Fruit fly (Drosophila melanogaster) whole organism, embryonic: Measurements from ENCODE around the gene Cdc6.

Experiments
- Aef1 ChIP-seq: fragments of 200-800 bp; sonication (Bioruptor generic); IDR thresholded peaks from 3 replicates; pipeline ENCODE4 v1.3.6; 2022; ENCODE audit warnings: missing biosample characterization, missing genetic modification characterization
- CG10147 ChIP-seq: fragments of 200-800 bp; sonication (Bioruptor generic); optimal IDR thresholded peaks from 2 replicates; lab custom pipeline; 2019; ENCODE audit warnings: missing biosample characterization, mild to moderate bottlenecking, missing genetic modification characterization, moderate library complexity
- CG10274 ChIP-seq: fragments of 200-800 bp; sonication (Bioruptor generic); optimal IDR thresholded peaks from 3 replicates; lab custom pipeline; 2017; ENCODE audit warnings: missing biosample characterization, mild to moderate bottlenecking, missing genetic modification characterization
- CG14050 ChIP-seq: fragments of 200-800 bp; sonication (Bioruptor generic); IDR thresholded peaks from 3 replicates; pipeline ENCODE4 v1.3.6; 2022; ENCODE audit warnings: missing biosample characterization, missing genetic modification characterization
- CG14965 ChIP-seq: fragments of 200-800 bp; sonication (Bioruptor generic); optimal IDR thresholded peaks from 2 replicates; lab custom pipeline; 2016; ENCODE audit warnings: missing biosample characterization, missing genetic modification characterization, borderline replicate concordance
- CG15514 ChIP-seq: fragments of 200-800 bp; sonication (Bioruptor generic); optimal IDR thresholded peaks from 3 replicates; lab custom pipeline; 2017; ENCODE audit warnings: missing biosample characterization, missing genetic modification characterization, mild to moderate bottlenecking, moderate library complexity, missing genetic modification reagents
- CG1603 ChIP-seq: fragments of 200-800 bp; sonication (Bioruptor generic); optimal IDR thresholded peaks from 2 replicates; lab custom pipeline; 2019; ENCODE audit warnings: missing biosample characterization, mild to moderate bottlenecking, missing genetic modification characterization, moderate library complexity
- CG16779 ChIP-seq: fragments of 200-800 bp; sonication (Bioruptor generic); IDR thresholded peaks from 2 replicates; pipeline ENCODE4 v1.3.6; 2022; ENCODE audit warnings: missing biosample characterization, missing genetic modification characterization
- CG2712 ChIP-seq: fragments of 200-800 bp; optimal IDR thresholded peaks from 3 replicates; lab custom pipeline; 2019; ENCODE audit warnings: missing biosample characterization, mild to moderate bottlenecking, missing genetic modification characterization, moderate library complexity
- CG30020 ChIP-seq: fragments of 200-800 bp; optimal IDR thresholded peaks from 2 replicates; lab custom pipeline; 2019; ENCODE audit warnings: missing biosample characterization, mild to moderate bottlenecking, missing genetic modification characterization, moderate library complexity
- CG31224 ChIP-seq: fragments of 200-800 bp; sonication (Bioruptor generic); IDR thresholded peaks from 2 replicates; pipeline ENCODE4 v1.3.6; 2022; ENCODE audit warnings: missing biosample characterization, missing genetic modification characterization
- CG31365 ChIP-seq: fragments of 200-800 bp; sonication (Bioruptor generic); optimal IDR thresholded peaks from 2 replicates; lab custom pipeline; 2018; ENCODE audit warnings: missing biosample characterization, mild to moderate bottlenecking, missing genetic modification characterization
- CG32532 ChIP-seq: fragments of 200-800 bp; sonication (Bioruptor generic); IDR thresholded peaks from 2 replicates; pipeline ENCODE4 v1.3.6; 2022; ENCODE audit warnings: missing biosample characterization, missing genetic modification characterization
- CG33213 ChIP-seq: fragments of 200-800 bp; sonication (Bioruptor generic); optimal IDR thresholded peaks from 3 replicates; lab custom pipeline; 2016; ENCODE audit warnings: missing biosample characterization, missing genetic modification characterization
- CG3726 ChIP-seq: fragments of 200-800 bp; sonication (Bioruptor generic); IDR thresholded peaks from 3 replicates; pipeline ENCODE4, ENCODE4 v1.3.6; 2022; ENCODE audit warnings: missing biosample characterization, missing genetic modification characterization
- CG3838 ChIP-seq: fragments of 200-800 bp; sonication (Bioruptor generic); optimal IDR thresholded peaks from 3 replicates; lab custom pipeline; 2016; ENCODE audit warnings: missing biosample characterization, missing genetic modification characterization
- CG6854 ChIP-seq: fragments of 200-800 bp; sonication (Bioruptor generic); optimal IDR thresholded peaks from 3 replicates; lab custom pipeline; 2017; ENCODE audit warnings: missing biosample characterization, mild to moderate bottlenecking, missing genetic modification characterization
- CG8281 ChIP-seq: fragments of 200-800 bp; sonication (Bioruptor generic); optimal IDR thresholded peaks from 2 replicates; lab custom pipeline; 2018; ENCODE audit warnings: missing biosample characterization, mild to moderate bottlenecking, missing genetic modification characterization, moderate library complexity
- Chrac-16 ChIP-seq: fragments of 200-800 bp; sonication (Bioruptor generic); optimal IDR thresholded peaks from 3 replicates; lab custom pipeline; 2016; ENCODE audit warnings: missing biosample characterization, missing genetic modification characterization
- D ChIP-seq, 2 experiments: fragments of 200-800 bp in 1 of 2; fragments of >200 bp in 1 of 2; sonication (Bioruptor generic) in 1 of 2; optimal IDR thresholded peaks; 2 replicates in 1 of 2; 3 replicates in 1 of 2; lab custom pipeline; 2017; ENCODE audit warnings: mild to moderate bottlenecking in 1 of 2, missing biosample characterization in 1 of 2, missing genetic modification characterization in 1 of 2, missing genetic modification reagents in 1 of 2
- Dfd ChIP-seq, 2 experiments: fragments of >200 bp; optimal IDR thresholded peaks; 2 replicates each; lab custom pipeline; 2017; ENCODE audit warnings: missing biosample characterization in 2 of 2, missing genetic modification characterization in 2 of 2
- Doc2 ChIP-seq: fragments of 200-800 bp; sonication (Bioruptor generic); IDR thresholded peaks from 2 replicates; pipeline ENCODE4 v1.3.6; 2022; ENCODE audit warnings: missing biosample characterization, missing genetic modification characterization
- Hmx ChIP-seq: fragments of 200-800 bp; sonication (Bioruptor generic); optimal IDR thresholded peaks from 2 replicates; lab custom pipeline; 2016; ENCODE audit warnings: missing biosample characterization, missing genetic modification characterization
- Hr3 ChIP-seq: fragments of 200-800 bp; sonication (Bioruptor generic); optimal IDR thresholded peaks from 3 replicates; lab custom pipeline; 2016; ENCODE audit warnings: missing biosample characterization, missing genetic modification characterization
- Hsf ChIP-seq: fragments of 200-800 bp; sonication (Bioruptor generic); optimal IDR thresholded peaks from 3 replicates; lab custom pipeline; 2016; ENCODE audit warnings: missing biosample characterization, missing genetic modification characterization
- Lpt ChIP-seq: fragments of >200 bp; optimal IDR thresholded peaks from 2 replicates; lab custom pipeline; 2018; ENCODE audit warnings: missing biosample characterization, missing genetic modification characterization
- Max ChIP-seq: fragments of 200-800 bp; sonication (Bioruptor generic); optimal IDR thresholded peaks from 2 replicates; lab custom pipeline; 2016; ENCODE audit warnings: missing biosample characterization, mild to moderate bottlenecking, missing genetic modification characterization
- Med ChIP-seq: fragments of 200-800 bp; sonication (Bioruptor generic); peaks from one replicate; lab custom pipeline; 2016; ENCODE audit warnings: missing biosample characterization, missing genetic modification characterization, mild to moderate bottlenecking, inconsistent platforms, moderate library complexity
- Mes4 ChIP-seq: fragments of 200-800 bp; sonication (Bioruptor generic); optimal IDR thresholded peaks from 2 replicates; lab custom pipeline; 2016; ENCODE audit warnings: missing biosample characterization, missing genetic modification characterization
- NFAT ChIP-seq: fragments of 200-800 bp; sonication (Bioruptor generic); IDR thresholded peaks from 2 replicates; pipeline ENCODE4 v1.3.6; 2022; ENCODE audit warnings: missing biosample characterization, missing genetic modification characterization
- Poxn ChIP-seq: fragments of 200-800 bp; sonication (Bioruptor generic); IDR thresholded peaks from 2 replicates; pipeline ENCODE4 v1.3.6; 2022; ENCODE audit warnings: missing biosample characterization, missing genetic modification characterization
- Scr ChIP-seq: fragments of 200-800 bp; sonication (Bioruptor generic); IDR thresholded peaks from 2 replicates; pipeline ENCODE4 v1.3.6; 2022; ENCODE audit warnings: missing biosample characterization, missing genetic modification characterization; ENCODE audit not compliant: partially characterized antibody
- btn ChIP-seq: fragments of 200-800 bp; sonication (Bioruptor generic); optimal IDR thresholded peaks from 2 replicates; lab custom pipeline; 2016; ENCODE audit warnings: missing biosample characterization, missing genetic modification characterization
- cato ChIP-seq: fragments of 200-800 bp; sonication (Bioruptor generic); optimal IDR thresholded peaks from 2 replicates; lab custom pipeline; 2016; ENCODE audit warnings: missing biosample characterization, missing genetic modification characterization, borderline replicate concordance
- jigr1 ChIP-seq: fragments of 200-800 bp; sonication (Bioruptor generic); IDR thresholded peaks from 3 replicates; pipeline ENCODE4 v1.3.6; 2022; ENCODE audit warnings: missing biosample characterization, missing genetic modification characterization
- jing ChIP-seq: fragments of 200-800 bp; sonication (Bioruptor generic); optimal IDR thresholded peaks from 2 replicates; lab custom pipeline; 2018; ENCODE audit warnings: missing biosample characterization, mild to moderate bottlenecking, missing genetic modification characterization
- knrl ChIP-seq: fragments of 200-800 bp; sonication (Bioruptor generic); IDR thresholded peaks from 3 replicates; pipeline ENCODE4 v1.3.6; 2022; ENCODE audit warnings: missing biosample characterization, missing genetic modification characterization; ENCODE audit not compliant: partially characterized antibody
- lab ChIP-seq: fragments of 200-800 bp; sonication (Bioruptor generic); optimal IDR thresholded peaks from 3 replicates; lab custom pipeline; 2017; ENCODE audit warnings: missing biosample characterization, missing genetic modification characterization, mild to moderate bottlenecking, moderate library complexity, missing genetic modification reagents
- nerfin-2 ChIP-seq: fragments of 200-800 bp; sonication (Bioruptor generic); IDR thresholded peaks from 2 replicates; pipeline ENCODE4 v1.3.6; 2022; ENCODE audit warnings: missing biosample characterization, missing genetic modification characterization; ENCODE audit not compliant: partially characterized antibody
- onecut ChIP-seq: fragments of 200-800 bp; sonication (Bioruptor generic); IDR thresholded peaks from 2 replicates; pipeline ENCODE4 v1.3.6; 2022; ENCODE audit warnings: missing biosample characterization, missing genetic modification characterization
- otp ChIP-seq: fragments of 200-800 bp; sonication (Bioruptor generic); IDR thresholded peaks from 3 replicates; pipeline ENCODE4, ENCODE4 v1.3.6; 2022; ENCODE audit warnings: missing biosample characterization, missing genetic modification characterization
- peb ChIP-seq: fragments of 200-800 bp; sonication (Bioruptor generic); IDR thresholded peaks from 2 replicates; pipeline ENCODE4 v1.3.6; 2022; ENCODE audit warnings: missing biosample characterization, missing genetic modification characterization
- pho ChIP-seq: fragments of 200-800 bp; sonication (Bioruptor generic); optimal IDR thresholded peaks from 2 replicates; lab custom pipeline; 2016; ENCODE audit warnings: missing biosample characterization, missing genetic modification characterization
- psq ChIP-seq: fragments of 200-800 bp; sonication (Bioruptor generic); optimal IDR thresholded peaks from 2 replicates; lab custom pipeline; 2017; ENCODE audit warnings: missing biosample characterization, missing genetic modification characterization
- rib ChIP-seq: fragments of 200-800 bp; sonication (Bioruptor generic); IDR thresholded peaks from 2 replicates; pipeline ENCODE4 v1.3.6; 2022; ENCODE audit warnings: missing biosample characterization, missing genetic modification characterization
- schlank ChIP-seq: fragments of 200-800 bp; sonication (Bioruptor generic); optimal IDR thresholded peaks from 2 replicates; lab custom pipeline; 2018; ENCODE audit warnings: missing biosample characterization, mild to moderate bottlenecking, missing genetic modification characterization
- sd ChIP-seq: fragments of 200-800 bp; sonication (Bioruptor generic); optimal IDR thresholded peaks from 3 replicates; lab custom pipeline; 2018; ENCODE audit warnings: missing biosample characterization, mild to moderate bottlenecking, missing genetic modification characterization, moderate library complexity
- sna ChIP-seq: fragments of 200-800 bp; sonication (Bioruptor generic); IDR thresholded peaks from 2 replicates; pipeline ENCODE4 v1.3.6; 2022; ENCODE audit warnings: missing biosample characterization, missing genetic modification characterization; ENCODE audit not compliant: partially characterized antibody
- stwl ChIP-seq: fragments of 200-800 bp; sonication (Bioruptor generic); optimal IDR thresholded peaks from 3 replicates; lab custom pipeline; 2018; ENCODE audit warnings: missing biosample characterization, mild to moderate bottlenecking, missing genetic modification characterization, moderate library complexity
- tap ChIP-seq: fragments of 200-800 bp; optimal IDR thresholded peaks from 3 replicates; lab custom pipeline; 2019; ENCODE audit warnings: missing biosample characterization, mild to moderate bottlenecking, missing genetic modification characterization, moderate library complexity
- tx ChIP-seq: fragments of 200-800 bp; sonication (Bioruptor generic); optimal IDR thresholded peaks from 2 replicates; lab custom pipeline; 2016; ENCODE audit warnings: missing biosample characterization, missing genetic modification characterization

Cdc6 gene

dm6 chr3L:8628964-8629363, 4.9 kb downstream of the Cdc6 start (continued):
- TF ChIP-seq CG3726 (GFP tag; lab: Robert Waterston, UW) (no peak), Scr (no peak), jing (GFP tag; lab: Kevin White, UChicago) (no peak), sna (GFP tag; lab: Robert Waterston, UW) (no peak), CG30020 (no peak), rib (GFP tag; lab: Robert Waterston, UW) (peak; percentile 58; the same call in 1 of the 2 replicates), CG10274 (GFP tag; lab: Kevin White, UChicago) (no peak), CG33213 (no peak), CG14050 (GFP tag; lab: Robert Waterston, UW) (peak; percentile 33; the same call in 1 of the 3 replicates), Poxn (GFP tag; lab: Robert Waterston, UW) (no peak), CG14965 (GFP tag; lab: Kevin White, UChicago) (no peak), Hr3 (peak; percentile 33), D (optimal IDR thresholded peaks at IDR 0.05; lab: Kevin White, UChicago) (no peak), D (GFP tag; optimal IDR thresholded peaks at IDR 0.05; lab: Kevin White, UChicago) (peak; percentile 72), psq (GFP tag; lab: Kevin White, UChicago) (no peak), CG3838 (GFP tag; lab: Kevin White, UChicago) (no peak), CG31365 (tag; lab: Kevin White, UChicago) (no peak), Aef1 (peak; percentile 65), jigr1 (GFP tag; lab: Robert Waterston, UW) (no peak), Max (GFP tag; lab: Kevin White, UChicago) (peak; percentile 37), CG2712 (tag; lab: Kevin White, UChicago) (peak; percentile 90), otp (no peak), peb (GFP tag; lab: Robert Waterston, UW) (peak; percentile 47; the same call in 1 of the 2 replicates), Med (GFP tag; lab: Kevin White, UChicago) (peak; percentile 63), pho (GFP tag; lab: Kevin White, UChicago) (no peak), tx (GFP tag; lab: Kevin White, UChicago) (no peak), Lpt (GFP tag; lab: Kevin White, UChicago) (no peak), Chrac-16 (GFP tag; lab: Kevin White, UChicago) (no peak), onecut (GFP tag; lab: Robert Waterston, UW) (peak; percentile 57), CG15514 (GFP tag; lab: Kevin White, UChicago) (peak; percentile 12), Mes4 (no peak), NFAT (peak; percentile 47; the same call in 1 of the 2 replicates), stwl (tag; lab: Kevin White, UChicago) (no peak), CG10147 (peak; percentile 66), tap (tag; lab: Kevin White, UChicago) (peak; percentile 58), sd (no peak), nerfin-2 (no peak), lab (GFP tag; lab: Kevin White, UChicago) (peak; percentile 73), CG16779 (GFP tag; lab: Robert Waterston, UW) (no peak), CG1603 (tag; lab: Kevin White, UChicago) (no peak), Doc2 (GFP tag; lab: Robert Waterston, UW) (no peak), btn (no peak), Dfd (GFP tag; optimal IDR thresholded peaks at IDR 0.05; lab: Kevin White, UChicago) (no peak), schlank (tag; lab: Kevin White, UChicago) (no peak), CG6854 (GFP tag; lab: Kevin White, UChicago) (no peak), CG8281 (peak; percentile 36), cato (GFP tag; lab: Kevin White, UChicago) (no peak), Hsf (GFP tag; lab: Kevin White, UChicago) (no peak), Hmx (no peak), knrl (GFP tag; lab: Robert Waterston, UW) (no peak), CG32532 (peak; percentile 78), CG31224 (peak; percentile 73)
